Fruit fly (Drosophila melanogaster): ENCODE results near the gene Nrt.

The Nrt gene

dm6 chr3L:16825195-16825594, 59.3 kb downstream of the Nrt start (continued):
- peak in 1 of 3 experiments; percentile 16 for TF ChIP-seq lola (GFP tag; optimal IDR thresholded peaks at IDR 0.05)
- TF ChIP-seq CG30431 (GFP tag; optimal IDR thresholded peaks at IDR 0.05): no peak
- no peak for TF ChIP-seq chm (GFP tag; IDR thresholded peaks at IDR 0.05)
- peak; percentile 68 for TF ChIP-seq dmrt99B (tag; optimal IDR thresholded peaks at IDR 0.05)
- TF ChIP-seq grau (tag; optimal IDR thresholded peaks at IDR 0.05): peak; percentile 56
- TF ChIP-seq Sin3A (optimal IDR thresholded peaks at IDR 0.05): no peak
- peak; percentile 47 for TF ChIP-seq CG7556 (GFP tag; optimal IDR thresholded peaks at IDR 0.05)
- TF ChIP-seq Blimp-1 (GFP tag; optimal IDR thresholded peaks at IDR 0.05): peak; percentile 23
- TF ChIP-seq Ets65A (GFP tag): peak; percentile 66
- peak; percentile 52 for TF ChIP-seq Nf-YC (tag; optimal IDR thresholded peaks at IDR 0.05)
- TF ChIP-seq CoRest (tag; optimal IDR thresholded peaks at IDR 0.05): peak; percentile 66
- no peak for TF ChIP-seq psq (GFP tag; optimal IDR thresholded peaks at IDR 0.05)
- TF ChIP-seq Ssrp (tag; optimal IDR thresholded peaks at IDR 0.05): peak; percentile 46
- TF ChIP-seq Sox100B (GFP tag; optimal IDR thresholded peaks at IDR 0.05): peak; percentile 13
- no peak for TF ChIP-seq CG14710 (tag; optimal IDR thresholded peaks at IDR 0.05)
- TF ChIP-seq zf30C (GFP tag; optimal IDR thresholded peaks at IDR 0.05): no peak
- TF ChIP-seq CG11504 (tag; optimal IDR thresholded peaks at IDR 0.05): peak; percentile 73
- peak; percentile 45 for TF ChIP-seq Ptx1 (GFP tag; IDR thresholded peaks at IDR 0.05)
- TF ChIP-seq mirr (GFP tag; optimal IDR thresholded peaks at IDR 0.05): no peak
- TF ChIP-seq CG2712 (tag; optimal IDR thresholded peaks at IDR 0.05): peak; percentile 31
- TF ChIP-seq CG18262 (tag; optimal IDR thresholded peaks at IDR 0.05): peak; percentile 35
- peak; percentile 3 for TF ChIP-seq tap (tag; optimal IDR thresholded peaks at IDR 0.05)
- TF ChIP-seq Hr51 (GFP tag; optimal IDR thresholded peaks at IDR 0.05): peak in 1 of 2 experiments; percentile 75
- peak; percentile 14 for TF ChIP-seq CG17385 (GFP tag; optimal IDR thresholded peaks at IDR 0.05)
- peak; percentile 56 for TF ChIP-seq CG13424 (tag; optimal IDR thresholded peaks at IDR 0.05)
- TF ChIP-seq CG12391 (tag; optimal IDR thresholded peaks at IDR 0.05): peak; percentile 40
- no peak for TF ChIP-seq eyg (GFP tag; optimal IDR thresholded peaks at IDR 0.05)

Data from whole organism, embryonic.